Worm (Caenorhabditis elegans): ENCODE results near the gene C04E7.1.

ce11 chrX:332643-333042 is 25.2 kb upstream of the C04E7.1 start:
- no peak for TF ChIP-seq nhr-11 (tag; optimal IDR thresholded peaks at IDR 0.05)
- TF ChIP-seq zfp-3 (GFP tag; conservative IDR thresholded peaks at IDR 0.05): no peak
- TF ChIP-seq daf-16 (GFP tag; optimal IDR thresholded peaks at IDR 0.05): no peak
- TF ChIP-seq daf-16 (tag; optimal IDR thresholded peaks at IDR 0.05): no peak
